Worm (Caenorhabditis elegans): ENCODE data around the gene nhr-271.

Gene nhr-271

DNA sequence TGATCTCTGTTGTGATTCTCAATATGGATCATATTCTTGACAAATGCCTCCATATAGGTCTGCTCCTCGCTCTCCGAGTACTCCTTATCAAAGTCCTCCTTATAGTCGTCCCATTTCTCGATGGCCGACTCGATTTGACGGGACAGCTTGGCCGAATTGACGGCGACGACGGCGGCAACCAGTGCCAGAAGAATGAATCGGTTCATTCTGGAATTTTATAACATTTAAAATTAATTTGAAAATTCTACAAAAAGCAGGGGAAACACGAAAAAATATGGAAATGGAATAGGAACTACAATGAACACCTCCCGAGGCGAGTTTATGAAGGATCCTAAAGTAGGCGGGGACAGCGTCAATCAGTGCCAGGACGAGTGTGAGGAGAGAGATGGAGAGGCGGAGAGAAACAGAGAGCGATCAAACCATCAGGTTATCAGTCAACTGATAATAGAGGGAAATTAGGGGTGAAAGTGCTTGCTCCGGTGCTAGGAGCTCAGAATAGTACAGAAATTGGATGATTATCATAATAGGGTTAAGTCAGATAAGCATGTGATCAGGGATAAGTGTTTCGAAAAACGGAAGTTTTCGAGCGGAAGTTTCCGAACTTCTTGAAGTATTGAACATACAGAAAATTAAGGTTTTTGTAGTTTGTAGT lies 14.9 kb upstream of the nhr-271 start, which contains the start of gene cpl-1:
cpl-1 (minus strand) TSS at position 207 of the 652 bp plus-strand sequence.
- TF ChIP-seq syd-9 (tag; optimal IDR thresholded peaks at IDR 0.05) (no peak), unc-55 (GFP tag; optimal IDR thresholded peaks at IDR 0.05) (no peak), elt-2 (tag; optimal IDR thresholded peaks at IDR 0.05) (peak; percentile 82), madf-2 (tag; optimal IDR thresholded peaks at IDR 0.05) (no peak), hlh-6 (tag; optimal IDR thresholded peaks at IDR 0.05) (no peak), ahr-1 (tag; optimal IDR thresholded peaks at IDR 0.05) (no peak), eyg-1 (tag; optimal IDR thresholded peaks at IDR 0.05) (no peak)

DNA sequence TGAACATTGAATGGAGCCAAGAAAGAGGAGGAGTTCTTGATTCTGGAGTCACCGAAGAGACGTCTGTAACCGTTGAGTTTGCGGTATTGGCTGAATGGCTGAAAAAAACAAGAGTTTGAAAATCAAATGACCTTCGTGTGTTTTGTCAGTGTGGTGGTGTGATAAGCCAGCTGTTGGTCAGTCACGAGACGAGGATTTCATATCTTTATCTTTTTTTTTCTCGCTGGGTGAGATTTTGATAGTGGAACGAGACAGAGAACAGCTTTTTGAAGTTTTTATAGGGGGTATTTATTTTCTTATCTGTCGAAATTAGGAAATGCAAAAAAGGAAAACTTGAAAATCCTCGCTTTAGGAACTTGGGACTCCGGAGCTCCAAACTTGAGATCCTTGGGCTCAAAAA lies 14.2 kb upstream of the nhr-271 start:
- TF ChIP-seq npax-4 (tag; optimal IDR thresholded peaks at IDR 0.05): no peak
- no peak for TF ChIP-seq ceh-45 (GFP tag; IDR thresholded peaks at IDR 0.05)
- no peak for TF ChIP-seq elt-2 (tag; optimal IDR thresholded peaks at IDR 0.05)
- no peak for TF ChIP-seq ttx-3 (tag; optimal IDR thresholded peaks at IDR 0.05)

DNA sequence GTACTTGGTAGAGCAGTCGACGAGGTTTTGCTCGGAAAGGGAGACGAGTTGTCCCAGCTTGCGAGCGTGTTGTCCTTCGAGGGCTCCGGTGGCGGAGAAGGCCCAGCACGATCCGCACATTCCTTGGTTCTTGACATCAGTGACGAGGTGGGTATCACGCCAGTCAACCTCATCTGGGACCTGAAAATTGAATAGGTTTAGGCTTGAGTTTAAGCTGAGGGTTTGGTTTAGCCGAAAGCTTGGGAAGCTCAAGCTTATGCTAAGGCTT lies 13.4 kb upstream of the nhr-271 start:
- no peak for TF ChIP-seq ceh-2 (tag; optimal IDR thresholded peaks at IDR 0.05)
- TF ChIP-seq elt-4 (tag; optimal IDR thresholded peaks at IDR 0.05): peak; percentile 20
- TF ChIP-seq ceh-19 (GFP tag; optimal IDR thresholded peaks at IDR 0.05): no peak
- TF ChIP-seq ceh-24 (tag; optimal IDR thresholded peaks at IDR 0.05): no peak

DNA sequence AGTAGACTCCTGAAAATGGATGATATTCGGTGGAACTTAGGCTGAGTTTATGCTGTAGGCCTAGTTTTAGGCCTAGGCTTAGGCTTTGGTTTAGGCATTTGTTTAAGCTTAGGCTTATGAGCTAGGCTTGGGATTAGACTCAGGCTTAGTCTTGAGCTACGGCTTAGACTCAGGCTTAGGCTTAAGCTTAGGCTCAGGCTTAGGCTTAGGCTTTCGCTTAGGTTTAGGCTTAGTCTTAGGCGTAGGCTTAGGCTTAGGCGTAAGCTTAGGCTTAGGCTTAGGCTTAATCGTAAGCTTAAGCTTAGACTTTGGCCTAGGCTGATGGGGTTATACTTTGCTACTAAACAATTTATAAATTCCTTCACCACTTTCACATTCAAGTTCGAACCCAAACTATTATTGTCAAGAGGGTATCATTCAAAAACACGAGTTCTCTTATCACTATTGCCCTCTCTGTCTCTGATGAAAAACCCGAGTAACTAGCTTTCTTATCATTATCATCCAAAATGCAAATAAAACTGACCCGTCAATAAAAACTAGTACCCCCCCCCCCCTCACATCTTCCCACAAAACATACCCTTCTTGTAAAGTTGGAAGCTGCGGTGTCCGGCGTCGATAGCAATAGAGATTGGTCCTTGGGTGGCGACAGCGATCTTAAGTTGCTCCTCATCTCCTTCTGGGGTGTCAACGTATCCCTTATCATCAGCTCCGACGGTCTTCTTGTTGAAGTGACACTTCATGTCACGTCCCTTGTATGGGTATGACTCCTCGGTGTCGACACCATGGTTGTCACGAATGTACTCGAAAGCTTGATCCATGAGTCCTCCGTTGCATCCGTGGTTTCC lies 12.8 kb upstream of the nhr-271 start:
- TF ChIP-seq sox-4 (tag; optimal IDR thresholded peaks at IDR 0.05) (no peak), ttx-3 (tag; optimal IDR thresholded peaks at IDR 0.05) (no peak), hlh-13 (GFP tag; optimal IDR thresholded peaks at IDR 0.05) (peak; percentile 4), nhr-232 (tag; optimal IDR thresholded peaks at IDR 0.05) (no peak), elt-2 (tag; optimal IDR thresholded peaks at IDR 0.05) (peak; percentile 81), tbx-7 (tag; optimal IDR thresholded peaks at IDR 0.05) (no peak), dve-1 (tag; optimal IDR thresholded peaks at IDR 0.05) (peak; percentile 85), ceh-18 (tag; optimal IDR thresholded peaks at IDR 0.05) (no peak), fkh-6 (tag; optimal IDR thresholded peaks at IDR 0.05) (no peak)

DNA sequence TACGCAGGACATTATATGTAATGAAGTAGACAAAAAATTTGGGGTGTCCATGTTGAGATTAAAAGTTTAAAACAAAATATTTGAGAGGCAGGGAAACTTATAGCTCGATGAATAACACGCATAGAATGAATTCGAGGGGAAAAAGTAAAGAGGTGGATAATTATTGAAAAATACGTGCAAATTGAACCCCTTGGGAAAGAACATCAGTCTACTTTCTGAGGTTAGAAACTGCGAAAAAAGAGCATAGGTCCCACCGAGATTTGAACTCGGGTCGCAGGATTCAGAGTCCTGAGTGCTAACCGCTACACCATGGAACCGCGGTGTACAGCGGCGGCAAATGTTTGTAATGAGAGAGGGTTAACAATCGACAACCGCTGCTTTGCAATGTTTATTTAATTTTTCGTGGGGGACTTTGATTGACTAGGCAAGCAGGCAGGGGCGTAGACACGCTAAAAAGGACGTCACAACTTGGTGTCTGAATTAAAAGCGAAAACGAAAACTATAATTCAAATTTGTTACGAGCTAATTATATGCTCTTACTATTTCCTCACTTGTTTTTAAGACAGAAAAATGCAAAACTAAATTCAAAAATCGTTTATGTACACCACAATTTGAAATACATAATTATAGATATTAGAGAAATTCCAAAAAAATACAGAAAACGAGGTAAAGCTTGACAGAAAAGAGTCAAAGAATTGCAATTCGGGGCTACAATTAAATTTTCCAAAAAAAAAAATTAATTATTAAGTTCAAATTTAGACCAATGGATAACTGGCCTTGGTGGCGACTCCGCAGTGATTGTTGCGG lies 11.9 kb upstream of the nhr-271 start, which contains the start of gene srh-269:
srh-269 (minus strand) TSS at position 51 of the 807 bp plus-strand sequence.
- TF ChIP-seq T23F11.4 (GFP tag; optimal IDR thresholded peaks at IDR 0.05) (no peak), sox-4 (tag; optimal IDR thresholded peaks at IDR 0.05) (peak; percentile 58), hlh-6 (tag; optimal IDR thresholded peaks at IDR 0.05) (peak; percentile 80), nfya-1 (tag; optimal IDR thresholded peaks at IDR 0.05) (peak; percentile 61), mec-3 (tag; optimal IDR thresholded peaks at IDR 0.05; ENCODE audit: borderline replicate concordance) (no peak), sdc-2 (tag; optimal IDR thresholded peaks at IDR 0.05) (peak; percentile 38), dve-1 (tag; optimal IDR thresholded peaks at IDR 0.05) (peak; percentile 62), unc-55 (GFP tag; optimal IDR thresholded peaks at IDR 0.05) (no peak), C38D4.7 (GFP tag; optimal IDR thresholded peaks at IDR 0.05) (peak; percentile 70), odd-2 (tag; optimal IDR thresholded peaks at IDR 0.05) (no peak), unc-86 (tag; optimal IDR thresholded peaks at IDR 0.05) (peak; percentile 33), pros-1 (tag; optimal IDR thresholded peaks at IDR 0.05) (no peak), ahr-1 (tag; optimal IDR thresholded peaks at IDR 0.05) (peak; percentile 11), K09A11.1 (tag; optimal IDR thresholded peaks at IDR 0.05; ENCODE audit: insufficient read depth) (peak; percentile 10), ztf-16 (tag; optimal IDR thresholded peaks at IDR 0.05) (peak; percentile 32), ets-4 (tag; optimal IDR thresholded peaks at IDR 0.05) (no peak), lim-6 (tag; optimal IDR thresholded peaks at IDR 0.05) (peak; percentile 23), hlh-30 (tag; optimal IDR thresholded peaks at IDR 0.05; ENCODE audit: insufficient read depth) (no peak), fax-1 (tag; optimal IDR thresholded peaks at IDR 0.05) (peak; percentile 15), ttx-3 (tag; optimal IDR thresholded peaks at IDR 0.05) (peak; percentile 46), ceh-24 (tag; optimal IDR thresholded peaks at IDR 0.05) (no peak), K02D7.2 (tag; optimal IDR thresholded peaks at IDR 0.05) (peak; percentile 50), rnt-1 (tag; optimal IDR thresholded peaks at IDR 0.05) (peak; percentile 74), hlh-8 (tag; optimal IDR thresholded peaks at IDR 0.05) (no peak), fkh-10 (GFP tag; optimal IDR thresholded peaks at IDR 0.05) (no peak), tbx-7 (tag; optimal IDR thresholded peaks at IDR 0.05) (no peak), ceh-48 (tag; optimal IDR thresholded peaks at IDR 0.05) (peak; percentile 24)
